Fruit fly (Drosophila melanogaster): Measurements from ENCODE around the gene Mcm5.

DNA sequence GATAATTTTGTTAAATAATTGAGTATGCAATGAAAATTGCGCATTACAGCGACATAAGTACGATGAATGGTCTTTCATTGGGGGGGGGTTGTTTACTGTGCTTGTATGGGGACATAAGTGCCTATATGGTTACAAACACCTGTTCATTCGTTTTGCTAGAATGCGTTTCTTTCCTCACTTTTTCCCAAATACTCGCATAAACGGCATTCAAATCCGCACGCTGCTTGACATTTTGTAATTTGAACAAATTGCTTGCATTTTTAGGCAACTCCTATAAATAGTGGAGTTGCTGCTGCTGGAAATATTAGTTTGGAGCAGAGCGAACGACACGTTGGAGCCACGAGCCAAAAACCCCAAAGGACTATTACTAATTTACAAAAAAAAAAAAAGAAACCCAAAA lies 9.1 kb upstream of the Mcm5 start, which contains the start of gene Desi:
- no peak for TF ChIP-seq h (optimal IDR thresholded peaks at IDR 0.05)
- no peak for TF ChIP-seq psq (optimal IDR thresholded peaks at IDR 0.05)
- no peak for TF ChIP-seq ttk (optimal IDR thresholded peaks at IDR 0.05)
- no peak for TF ChIP-seq insv (optimal IDR thresholded peaks at IDR 0.05)

All from Kc167 (cell line).